Fruit fly (Drosophila melanogaster) whole organism, embryonic: ENCODE results near the gene CG8944.

ENCODE experiments used
- Atf6 ChIP-seq: fragments of 200-800 bp; sonication (Bioruptor generic); IDR thresholded peaks from 2 replicates; pipeline ENCODE4 v1.3.6; 2022; ENCODE audit warnings: missing biosample characterization, missing genetic modification characterization
- BEAF-32 ChIP-seq: fragments of 200-800 bp; sonication (Bioruptor generic); optimal IDR thresholded peaks from 3 replicates; lab custom pipeline; 2017; ENCODE audit warnings: missing biosample characterization, missing genetic modification characterization, mild to moderate bottlenecking, moderate library complexity, missing genetic modification reagents
- CG12299 ChIP-seq: fragments of 200-800 bp; sonication (Bioruptor generic); optimal IDR thresholded peaks from 2 replicates; lab custom pipeline; 2018; ENCODE audit warnings: missing biosample characterization, mild to moderate bottlenecking, missing genetic modification characterization
- CG12391 ChIP-seq: fragments of 200-800 bp; sonication (Bioruptor generic); optimal IDR thresholded peaks from 3 replicates; lab custom pipeline; 2018; ENCODE audit warnings: missing biosample characterization, mild to moderate bottlenecking, missing genetic modification characterization, moderate library complexity
- CG14014 ChIP-seq: fragments of 200-800 bp; sonication (Bioruptor generic); IDR thresholded peaks from 2 replicates; pipeline ENCODE4 v1.3.6; 2022; ENCODE audit warnings: missing biosample characterization, missing genetic modification characterization
- CG2116 ChIP-seq: fragments of 200-800 bp; sonication (Bioruptor generic); optimal IDR thresholded peaks from 3 replicates; lab custom pipeline; 2018; ENCODE audit warnings: missing biosample characterization, mild to moderate bottlenecking, missing genetic modification characterization
- CG2120 ChIP-seq: fragments of 200-800 bp; sonication (Bioruptor generic); optimal IDR thresholded peaks from 3 replicates; lab custom pipeline; 2016; ENCODE audit warnings: missing biosample characterization, missing genetic modification characterization
- CG2199 ChIP-seq: fragments of 200-800 bp; sonication (Bioruptor generic); IDR thresholded peaks from 3 replicates; pipeline ENCODE4 v1.3.6; 2022; ENCODE audit warnings: missing biosample characterization, missing genetic modification characterization
- CG2889 ChIP-seq: fragments of 200-800 bp; sonication (Bioruptor generic); IDR thresholded peaks from 3 replicates; pipeline ENCODE4 v1.3.6; 2022; ENCODE audit warnings: missing biosample characterization, missing genetic modification characterization
- CG30020 ChIP-seq: fragments of 200-800 bp; optimal IDR thresholded peaks from 2 replicates; lab custom pipeline; 2019; ENCODE audit warnings: missing biosample characterization, mild to moderate bottlenecking, missing genetic modification characterization, moderate library complexity
- CG32767 ChIP-seq: fragments of 200-800 bp; sonication (Bioruptor generic); IDR thresholded peaks from 2 replicates; pipeline ENCODE4 v1.3.6; 2022; ENCODE audit warnings: missing biosample characterization, missing genetic modification characterization
- CG33213 ChIP-seq: fragments of 200-800 bp; sonication (Bioruptor generic); optimal IDR thresholded peaks from 3 replicates; lab custom pipeline; 2016; ENCODE audit warnings: missing biosample characterization, missing genetic modification characterization
- CG3995 ChIP-seq: fragments of 200-800 bp; sonication (Bioruptor generic); optimal IDR thresholded peaks from 3 replicates; lab custom pipeline; 2016; ENCODE audit warnings: missing biosample characterization, missing genetic modification characterization
- CG4282 ChIP-seq: fragments of 200-800 bp; sonication (Bioruptor generic); optimal IDR thresholded peaks from 2 replicates; lab custom pipeline; 2016; ENCODE audit warnings: missing biosample characterization, missing genetic modification characterization
- CG5245 ChIP-seq: fragments of 200-800 bp; sonication (Bioruptor generic); optimal IDR thresholded peaks from 3 replicates; lab custom pipeline; 2016; ENCODE audit warnings: missing biosample characterization, missing genetic modification characterization
- CG5953 ChIP-seq: fragments of 200-800 bp; sonication (Bioruptor generic); IDR thresholded peaks from 2 replicates; pipeline ENCODE4 v1.3.6; 2022; ENCODE audit warnings: missing biosample characterization, missing genetic modification characterization
- CG9797 ChIP-seq: fragments of 200-800 bp; sonication (Bioruptor generic); optimal IDR thresholded peaks from 3 replicates; lab custom pipeline; 2018; ENCODE audit warnings: missing biosample characterization, mild to moderate bottlenecking, missing genetic modification characterization
- CG9932 ChIP-seq: fragments of 200-800 bp; sonication (Bioruptor generic); IDR thresholded peaks from 2 replicates; pipeline ENCODE4 v1.3.6; 2022; ENCODE audit warnings: missing biosample characterization, missing genetic modification characterization
- Dbx ChIP-seq: fragments of 200-800 bp; sonication (Bioruptor generic); IDR thresholded peaks from 3 replicates; pipeline ENCODE4 v1.3.6; 2022; ENCODE audit warnings: missing biosample characterization, missing genetic modification characterization
- Dek ChIP-seq: fragments of 200-800 bp; sonication (Bioruptor generic); optimal IDR thresholded peaks from 3 replicates; lab custom pipeline; 2019; ENCODE audit warnings: missing biosample characterization, mild to moderate bottlenecking, missing genetic modification characterization, moderate library complexity
- E2f2 ChIP-seq: fragments of 200-800 bp; sonication (Bioruptor generic); IDR thresholded peaks from 2 replicates; pipeline ENCODE4 v1.3.6; 2022; ENCODE audit warnings: missing biosample characterization, missing genetic modification characterization
- Ets97D ChIP-seq: fragments of 200-800 bp; sonication (Bioruptor generic); optimal IDR thresholded peaks from 3 replicates; lab custom pipeline; 2016; ENCODE audit warnings: missing biosample characterization, missing genetic modification characterization
- MBD-R2 ChIP-seq: fragments of 200-800 bp; sonication (Bioruptor generic); IDR thresholded peaks from 2 replicates; pipeline ENCODE4 v1.3.6; 2022; ENCODE audit warnings: missing biosample characterization, missing genetic modification characterization
- Myb ChIP-seq: fragments of 200-800 bp; sonication (Bioruptor generic); optimal IDR thresholded peaks from 2 replicates; lab custom pipeline; 2016; ENCODE audit warnings: missing biosample characterization, missing genetic modification characterization
- Pdp1 ChIP-seq, 2 experiments: fragments of 200-800 bp; sonication (Bioruptor generic); optimal IDR thresholded peaks; 3 replicates each; lab custom pipeline; 2016; ENCODE audit warnings: missing biosample characterization in 2 of 2, missing genetic modification characterization in 2 of 2, mild to moderate bottlenecking in 1 of 2, moderate library complexity in 1 of 2
- Scr ChIP-seq: fragments of 200-800 bp; sonication (Bioruptor generic); IDR thresholded peaks from 2 replicates; pipeline ENCODE4 v1.3.6; 2022; ENCODE audit warnings: missing biosample characterization, missing genetic modification characterization; ENCODE audit not compliant: partially characterized antibody
- Sox102F ChIP-seq: fragments of 200-800 bp; sonication (Bioruptor generic); optimal IDR thresholded peaks from 2 replicates; lab custom pipeline; 2018; ENCODE audit warnings: missing biosample characterization, mild to moderate bottlenecking, missing genetic modification characterization, moderate library complexity
- Sry-δ ChIP-seq: fragments of 200-800 bp; sonication (Bioruptor generic); optimal IDR thresholded peaks from 2 replicates; lab custom pipeline; 2016; ENCODE audit warnings: missing biosample characterization, missing genetic modification characterization
- Xrp1 ChIP-seq: fragments of 200-800 bp; sonication (Bioruptor generic); IDR thresholded peaks from 2 replicates; pipeline ENCODE4 v1.3.6; 2022; ENCODE audit warnings: missing biosample characterization, missing genetic modification characterization
- YL-1 ChIP-seq: fragments of 200-800 bp; sonication (Bioruptor generic); optimal IDR thresholded peaks from 3 replicates; lab custom pipeline; 2017; ENCODE audit warnings: missing biosample characterization, mild to moderate bottlenecking, missing genetic modification characterization
- amos ChIP-seq: fragments of 200-800 bp; sonication (Bioruptor generic); IDR thresholded peaks from 2 replicates; pipeline ENCODE4 v1.3.6; 2022; ENCODE audit warnings: missing biosample characterization, missing genetic modification characterization; ENCODE audit not compliant: partially characterized antibody
- cad ChIP-seq: fragments of >200 bp; optimal IDR thresholded peaks from 2 replicates; lab custom pipeline; 2017; ENCODE audit warnings: missing biosample characterization, missing genetic modification characterization
- crp ChIP-seq, 2 experiments: fragments of 200-800 bp; sonication (Bioruptor generic); optimal IDR thresholded peaks; 2 replicates in 1 of 2; 3 replicates in 1 of 2; lab custom pipeline; 2017; ENCODE audit warnings: missing biosample characterization in 2 of 2, missing genetic modification characterization in 2 of 2, mild to moderate bottlenecking in 1 of 2, moderate library complexity in 1 of 2
- dan ChIP-seq: fragments of 200-800 bp; sonication (Bioruptor generic); IDR thresholded peaks from 2 replicates; pipeline ENCODE4 v1.3.6; 2022; ENCODE audit warnings: missing biosample characterization, missing genetic modification characterization
- dpn ChIP-seq, 2 experiments: fragments of 200-800 bp; sonication (Bioruptor generic); optimal IDR thresholded peaks; 3 replicates each; lab custom pipeline; 2016; ENCODE audit warnings: missing biosample characterization in 2 of 2, missing genetic modification characterization in 2 of 2
- ems ChIP-seq: fragments of 200-800 bp; sonication (Bioruptor generic); optimal IDR thresholded peaks from 3 replicates; lab custom pipeline; 2016; ENCODE audit warnings: missing biosample characterization, missing genetic modification characterization
- gsb ChIP-seq: fragments of 200-800 bp; sonication (Bioruptor generic); IDR thresholded peaks from 2 replicates; pipeline ENCODE4 v1.3.6; 2022; ENCODE audit warnings: missing biosample characterization, missing genetic modification characterization
- knrl ChIP-seq: fragments of 200-800 bp; sonication (Bioruptor generic); IDR thresholded peaks from 3 replicates; pipeline ENCODE4 v1.3.6; 2022; ENCODE audit warnings: missing biosample characterization, missing genetic modification characterization; ENCODE audit not compliant: partially characterized antibody
- nmo ChIP-seq: fragments of 200-800 bp; sonication (Bioruptor generic); optimal IDR thresholded peaks from 2 replicates; lab custom pipeline; 2018; ENCODE audit warnings: missing biosample characterization, mild to moderate bottlenecking, missing genetic modification characterization, moderate library complexity
- pzg ChIP-seq: fragments of 200-800 bp; sonication (Bioruptor generic); optimal IDR thresholded peaks from 3 replicates; lab custom pipeline; 2018; ENCODE audit warnings: missing biosample characterization, mild to moderate bottlenecking, missing genetic modification characterization, moderate library complexity
- sens ChIP-seq: fragments of 200-800 bp; sonication (Bioruptor generic); peaks from one replicate; lab custom pipeline; 2016; ENCODE audit warnings: missing biosample characterization, missing genetic modification characterization
- slbo ChIP-seq: fragments of 200-800 bp; sonication (Bioruptor generic); IDR thresholded peaks from 2 replicates; pipeline ENCODE4 v1.3.6; 2022; ENCODE audit warnings: missing biosample characterization, missing genetic modification characterization
- stwl ChIP-seq: fragments of 200-800 bp; sonication (Bioruptor generic); optimal IDR thresholded peaks from 3 replicates; lab custom pipeline; 2018; ENCODE audit warnings: missing biosample characterization, mild to moderate bottlenecking, missing genetic modification characterization, moderate library complexity
- tll ChIP-seq, 2 experiments: fragments of 200-800 bp in 1 of 2; fragments of >200 bp in 1 of 2; sonication (Bioruptor generic) in 1 of 2; optimal IDR thresholded peaks; 2 replicates each; lab custom pipeline; 2017 to 2019; ENCODE audit warnings: missing biosample characterization in 2 of 2, missing genetic modification characterization in 2 of 2, mild to moderate bottlenecking in 1 of 2, moderate library complexity in 1 of 2
- twi ChIP-seq: fragments of 200-800 bp; optimal IDR thresholded peaks from 2 replicates; lab custom pipeline; 2019; ENCODE audit warnings: missing biosample characterization, mild to moderate bottlenecking, missing genetic modification characterization, moderate library complexity
- vvl ChIP-seq: fragments of 200-800 bp; sonication (Bioruptor generic); IDR thresholded peaks from 2 replicates; pipeline ENCODE4 v1.3.6; 2022; ENCODE audit warnings: missing biosample characterization, missing genetic modification characterization
- zfh1 ChIP-seq: fragments of 200-800 bp; sonication (Bioruptor generic); IDR thresholded peaks from 3 replicates; pipeline ENCODE4 v1.3.6; 2022; ENCODE audit warnings: missing biosample characterization, missing genetic modification characterization
- zfh2 ChIP-seq: fragments of 200-800 bp; sonication (Bioruptor generic); optimal IDR thresholded peaks from 2 replicates; lab custom pipeline; 2016; ENCODE audit warnings: missing biosample characterization, missing genetic modification characterization

CG8944 gene

DNA sequence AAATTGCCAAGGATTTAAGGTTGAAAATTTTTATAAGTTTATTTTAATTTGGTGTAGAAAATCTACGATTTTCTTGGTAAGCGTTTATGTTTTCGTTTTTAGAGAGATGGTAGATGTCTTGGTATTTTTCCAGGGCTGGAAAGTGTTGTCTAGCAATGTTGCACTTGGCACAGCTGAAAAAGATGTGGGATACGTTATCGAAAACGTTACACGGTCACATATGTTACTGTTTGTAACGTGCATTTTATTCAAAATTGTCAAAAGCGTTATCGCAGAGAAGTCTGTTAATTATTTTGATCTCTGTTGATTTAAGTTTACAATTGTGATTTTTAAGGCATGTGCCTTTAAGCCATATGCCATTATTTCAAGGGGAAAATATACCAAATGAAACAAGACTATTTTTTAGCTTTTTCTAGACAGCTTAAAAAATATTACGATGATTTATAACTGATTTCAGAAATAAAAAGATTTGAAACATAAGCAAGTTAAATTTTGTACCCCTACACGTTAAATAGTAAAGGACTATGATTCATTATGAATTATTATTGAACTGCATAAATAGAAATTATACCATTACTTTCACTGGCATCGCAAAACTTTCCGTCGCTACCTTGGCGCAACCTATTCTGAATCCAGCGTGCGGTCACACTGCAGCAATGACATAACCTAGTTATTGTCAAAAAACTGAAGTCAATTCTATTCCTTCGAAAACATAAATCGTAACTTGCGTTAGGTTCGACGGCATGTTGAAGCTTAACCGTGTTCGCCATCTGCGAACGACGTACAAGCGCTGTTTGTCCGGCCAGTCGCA lies 39.6 kb upstream of the CG8944 start, which contains the start of the genes Paf-AHalpha and mRpS30:
Gene Paf-AHalpha, minus strand, starts transcription at position 155 of the 811 bp plus-strand sequence.
Gene mRpS30, plus strand, starts transcription at position 619 of the 811 bp plus-strand sequence.
- peak; percentile 12 for TF ChIP-seq nmo (GFP tag; lab: Kevin White, UChicago)
- TF ChIP-seq CG4282 (GFP tag; lab: Kevin White, UChicago) = no peak
- TF ChIP-seq zfh1 (GFP tag; lab: Robert Waterston, UW) = 0 out of 3 replicates have a peak, but pooled peaks have one; percentile 28
- TF ChIP-seq Xrp1 (GFP tag; lab: Robert Waterston, UW) = no peak
- peak; percentile 5 for TF ChIP-seq CG12391 (tag; lab: Kevin White, UChicago)
- TF ChIP-seq MBD-R2 (GFP tag; lab: Robert Waterston, UW) = peak; percentile 56
- no peak for TF ChIP-seq CG5245
- no peak for TF ChIP-seq cad (GFP tag; lab: Kevin White, UChicago)
- TF ChIP-seq sens (GFP tag; lab: Kevin White, UChicago) = peak; percentile 72
- TF ChIP-seq CG2889 = no peak
- peak; percentile 25; the same call in 1 of the 2 replicates for TF ChIP-seq vvl
- no peak for TF ChIP-seq CG12299 (tag; lab: Kevin White, UChicago)
- peak; percentile 14; the same call in 1 of the 2 replicates for TF ChIP-seq Scr (GFP tag; lab: Robert Waterston, UW)
- TF ChIP-seq knrl (GFP tag; lab: Robert Waterston, UW) = 0 out of 3 replicates have a peak, but pooled peaks have one; percentile 36
- no peak for TF ChIP-seq gsb (GFP tag; lab: Robert Waterston, UW)
- no peak for TF ChIP-seq twi (tag; lab: Kevin White, UChicago)
- peak; percentile 60 for TF ChIP-seq CG9797 (GFP tag; lab: Kevin White, UChicago)
- peak; percentile 71 for TF ChIP-seq Sry-δ (GFP tag; lab: Kevin White, UChicago)
- TF ChIP-seq Ets97D (GFP tag; lab: Kevin White, UChicago) = peak; percentile 53
- peak; percentile 30 for TF ChIP-seq CG33213 (GFP tag; lab: Kevin White, UChicago)
- no peak for TF ChIP-seq CG5953 (GFP tag; lab: Robert Waterston, UW)
- peak; percentile 35 for TF ChIP-seq CG2120 (GFP tag; lab: Kevin White, UChicago)
- peak; percentile 9 for TF ChIP-seq stwl (tag; lab: Kevin White, UChicago)
- peak; percentile 31; the same call in 1 of the 2 replicates for TF ChIP-seq CG9932
- TF ChIP-seq E2f2 (GFP tag; lab: Robert Waterston, UW) = peak; percentile 26; the same call in 1 of the 2 replicates
- TF ChIP-seq Sox102F (GFP tag; lab: Kevin White, UChicago) = no peak
- TF ChIP-seq CG30020 (tag; lab: Kevin White, UChicago) = peak; percentile 84
- peak; percentile 94 for TF ChIP-seq CG3995 (GFP tag; lab: Kevin White, UChicago)
- peak in 1 of 2 experiments; percentile 78 for TF ChIP-seq crp (GFP tag; optimal IDR thresholded peaks at IDR 0.05; lab: Kevin White, UChicago)
- no peak for TF ChIP-seq Atf6
- TF ChIP-seq dpn (GFP tag; optimal IDR thresholded peaks at IDR 0.05; lab: Kevin White, UChicago) = peak in 1 of 2 experiments; percentile 3
- TF ChIP-seq CG32767 (GFP tag; lab: Robert Waterston, UW) = no peak
- TF ChIP-seq tll (GFP tag; optimal IDR thresholded peaks at IDR 0.05; lab: Kevin White, UChicago) = peak in 1 of 2 experiments; percentile 61
- TF ChIP-seq CG2116 (GFP tag; lab: Kevin White, UChicago) = peak; percentile 98
- peak; percentile 94 for TF ChIP-seq Myb (GFP tag; lab: Kevin White, UChicago)
- TF ChIP-seq BEAF-32 (GFP tag; lab: Kevin White, UChicago) = peak; percentile 51
- peak in 1 of 2 experiments; percentile 95 for TF ChIP-seq Pdp1 (GFP tag; optimal IDR thresholded peaks at IDR 0.05; lab: Kevin White, UChicago)
- TF ChIP-seq Dbx (GFP tag; lab: Robert Waterston, UW) = no peak
- no peak for TF ChIP-seq Dek (tag; lab: Kevin White, UChicago)
- peak; percentile 14; the same call in 1 of the 2 replicates for TF ChIP-seq amos
- peak; percentile 34; the same call in 1 of the 2 replicates for TF ChIP-seq slbo (GFP tag; lab: Robert Waterston, UW)
- no peak for TF ChIP-seq ems
- peak; percentile 58 for TF ChIP-seq pzg (GFP tag; lab: Kevin White, UChicago)
- TF ChIP-seq dan (GFP tag; lab: Robert Waterston, UW) = no peak
- TF ChIP-seq CG14014 (GFP tag; lab: Robert Waterston, UW) = no peak
- no peak for TF ChIP-seq CG2199 (GFP tag; lab: Robert Waterston, UW)
- TF ChIP-seq YL-1 (GFP tag; lab: Kevin White, UChicago) = peak; percentile 52
- TF ChIP-seq zfh2 (GFP tag; lab: Kevin White, UChicago) = peak; percentile 1
